Fruit fly (Drosophila melanogaster): ENCODE measurements around the gene sturkopf.

dm6 chr3L:1294835-1295234, 18.3 kb downstream of the sturkopf start:
- no peak for TF ChIP-seq CG32264 (GFP tag; optimal IDR thresholded peaks at IDR 0.05)
- no peak for TF ChIP-seq Hr78 (GFP tag; optimal IDR thresholded peaks at IDR 0.05)

Measured in whole organism, wandering third instar larva.